Fruit fly (Drosophila melanogaster) whole organism, embryonic: ENCODE measurements around the gene CG11600.

Experiments
- Aef1 ChIP-seq: fragments of 200-800 bp; sonication (Bioruptor generic); IDR thresholded peaks from 3 replicates; pipeline ENCODE4 v1.3.6; 2022; ENCODE audit warnings: missing biosample characterization, missing genetic modification characterization
- Atf3 ChIP-seq: fragments of 200-800 bp; sonication (Bioruptor generic); optimal IDR thresholded peaks from 3 replicates; lab custom pipeline; 2016; ENCODE audit warnings: missing biosample characterization, missing genetic modification characterization
- Bdp1 ChIP-seq: fragments of 200-800 bp; sonication (Bioruptor generic); optimal IDR thresholded peaks from 3 replicates; lab custom pipeline; 2016; ENCODE audit warnings: missing biosample characterization, missing genetic modification characterization
- CG11085 ChIP-seq: fragments of 200-800 bp; sonication (Bioruptor generic); IDR thresholded peaks from 2 replicates; pipeline ENCODE4 v1.3.6; 2022; ENCODE audit warnings: missing biosample characterization, missing genetic modification characterization
- CG11247 ChIP-seq: fragments of 200-800 bp; sonication (Bioruptor generic); IDR thresholded peaks from 2 replicates; pipeline ENCODE4 v1.3.6; 2022; ENCODE audit warnings: missing biosample characterization, missing genetic modification characterization
- CG11560 ChIP-seq: fragments of 200-800 bp; sonication (Bioruptor generic); IDR thresholded peaks from 3 replicates; pipeline ENCODE4 v1.3.6; 2022; ENCODE audit warnings: missing biosample characterization, missing genetic modification characterization
- CG12219 ChIP-seq: fragments of 200-800 bp; sonication (Bioruptor generic); optimal IDR thresholded peaks from 3 replicates; lab custom pipeline; 2018; ENCODE audit warnings: missing biosample characterization, mild to moderate bottlenecking, missing genetic modification characterization
- CG14441 ChIP-seq: fragments of 200-800 bp; sonication (Bioruptor generic); IDR thresholded peaks from 2 replicates; pipeline ENCODE4 v1.3.6; 2022; ENCODE audit warnings: missing biosample characterization, missing genetic modification characterization
- CG14667 ChIP-seq: fragments of 200-800 bp; sonication (Bioruptor generic); IDR thresholded peaks from 2 replicates; pipeline ENCODE4 v1.3.6; 2022; ENCODE audit warnings: missing biosample characterization, missing genetic modification characterization
- CG1792 ChIP-seq: fragments of 200-800 bp; sonication (Bioruptor generic); optimal IDR thresholded peaks from 2 replicates; lab custom pipeline; 2016; ENCODE audit warnings: missing biosample characterization, missing genetic modification characterization
- CG18476 ChIP-seq: fragments of 200-800 bp; sonication (Bioruptor generic); optimal IDR thresholded peaks from 2 replicates; lab custom pipeline; 2016; ENCODE audit warnings: missing biosample characterization, mild to moderate bottlenecking, missing genetic modification characterization
- CG2889 ChIP-seq: fragments of 200-800 bp; sonication (Bioruptor generic); IDR thresholded peaks from 3 replicates; pipeline ENCODE4 v1.3.6; 2022; ENCODE audit warnings: missing biosample characterization, missing genetic modification characterization
- CG30431 ChIP-seq: fragments of 200-800 bp; sonication (Bioruptor generic); optimal IDR thresholded peaks from 2 replicates; lab custom pipeline; 2017; ENCODE audit warnings: missing biosample characterization, missing genetic modification characterization
- CG33213 ChIP-seq: fragments of 200-800 bp; sonication (Bioruptor generic); optimal IDR thresholded peaks from 3 replicates; lab custom pipeline; 2016; ENCODE audit warnings: missing biosample characterization, missing genetic modification characterization
- CG3407 ChIP-seq: fragments of 200-800 bp; sonication (Bioruptor generic); optimal IDR thresholded peaks from 2 replicates; lab custom pipeline; 2018; ENCODE audit warnings: missing biosample characterization, mild to moderate bottlenecking, missing genetic modification characterization
- CG34224 ChIP-seq: fragments of 200-800 bp; sonication (Bioruptor generic); IDR thresholded peaks from 3 replicates; pipeline ENCODE4 v1.3.6; 2022; ENCODE audit warnings: missing biosample characterization, missing genetic modification characterization; ENCODE audit not compliant: partially characterized antibody
- CG4404 ChIP-seq: fragments of 200-800 bp; sonication (Bioruptor generic); IDR thresholded peaks from 2 replicates; pipeline ENCODE4 v1.3.6; 2022; ENCODE audit warnings: missing biosample characterization, missing genetic modification characterization
- CG6254 ChIP-seq: fragments of 200-800 bp; sonication (Bioruptor generic); optimal IDR thresholded peaks from 3 replicates; lab custom pipeline; 2017; ENCODE audit warnings: mild to moderate bottlenecking, missing biosample characterization, missing genetic modification reagents, missing genetic modification characterization
- CG7963 ChIP-seq: fragments of 200-800 bp; sonication (Bioruptor generic); IDR thresholded peaks from 3 replicates; pipeline ENCODE4 v1.3.6; 2022; ENCODE audit warnings: missing biosample characterization, missing genetic modification characterization; ENCODE audit not compliant: partially characterized antibody
- CG8924 ChIP-seq: fragments of 200-800 bp; optimal IDR thresholded peaks from 3 replicates; lab custom pipeline; 2019; ENCODE audit warnings: missing biosample characterization, mild to moderate bottlenecking, missing genetic modification characterization, moderate library complexity
- CG9437 ChIP-seq: fragments of 200-800 bp; sonication (Bioruptor generic); optimal IDR thresholded peaks from 2 replicates; lab custom pipeline; 2018; ENCODE audit warnings: missing biosample characterization, mild to moderate bottlenecking, missing genetic modification characterization
- CTCF ChIP-seq: fragments of 200-800 bp; sonication (Bioruptor generic); optimal IDR thresholded peaks from 2 replicates; lab custom pipeline; 2017; ENCODE audit warnings: missing biosample characterization, mild to moderate bottlenecking, missing genetic modification characterization, moderate library complexity
- D19B ChIP-seq: fragments of 200-800 bp; sonication (Bioruptor generic); optimal IDR thresholded peaks from 2 replicates; lab custom pipeline; 2017; ENCODE audit warnings: missing biosample characterization, mild to moderate bottlenecking, missing genetic modification characterization
- Dp ChIP-seq: fragments of 200-800 bp; sonication (Bioruptor generic); optimal IDR thresholded peaks from 2 replicates; lab custom pipeline; 2018; ENCODE audit warnings: missing biosample characterization, mild to moderate bottlenecking, missing genetic modification characterization, moderate library complexity
- Fer1 ChIP-seq: fragments of 200-800 bp; sonication (Bioruptor generic); optimal IDR thresholded peaks from 2 replicates; lab custom pipeline; 2017; ENCODE audit warnings: missing biosample characterization, mild to moderate bottlenecking, missing genetic modification characterization
- Gsc ChIP-seq: fragments of 200-800 bp; sonication (Bioruptor generic); IDR thresholded peaks from 2 replicates; pipeline ENCODE4 v1.3.6; 2022; ENCODE audit warnings: missing biosample characterization, missing genetic modification characterization
- HLH3B ChIP-seq: fragments of 200-800 bp; sonication (Bioruptor generic); IDR thresholded peaks from 2 replicates; pipeline ENCODE4 v1.3.6; 2022; ENCODE audit warnings: missing biosample characterization, missing genetic modification characterization
- Hmr ChIP-seq: fragments of 200-800 bp; sonication (Bioruptor generic); optimal IDR thresholded peaks from 3 replicates; lab custom pipeline; 2017; ENCODE audit warnings: mild to moderate bottlenecking, missing biosample characterization, missing genetic modification reagents, missing genetic modification characterization
- Mad ChIP-seq: fragments of 200-800 bp; sonication (Bioruptor generic); optimal IDR thresholded peaks from 2 replicates; lab custom pipeline; 2016; ENCODE audit warnings: missing biosample characterization, missing genetic modification characterization
- Nf-YB ChIP-seq: fragments of 200-800 bp; sonication (Bioruptor generic); optimal IDR thresholded peaks from 3 replicates; lab custom pipeline; 2019; ENCODE audit warnings: missing biosample characterization, mild to moderate bottlenecking, missing genetic modification characterization, moderate library complexity
- bigmax ChIP-seq: fragments of 200-800 bp; sonication (Bioruptor generic); optimal IDR thresholded peaks from 2 replicates; lab custom pipeline; 2018; ENCODE audit warnings: missing biosample characterization, mild to moderate bottlenecking, missing genetic modification characterization
- croc ChIP-seq: fragments of 200-800 bp; sonication (Bioruptor generic); conservative IDR thresholded peaks from 3 replicates; pipeline ENCODE4 v1.3.6; 2022; ENCODE audit warnings: missing biosample characterization, missing genetic modification characterization
- crp ChIP-seq, 2 experiments: fragments of 200-800 bp; sonication (Bioruptor generic); optimal IDR thresholded peaks; 2 replicates in 1 of 2; 3 replicates in 1 of 2; lab custom pipeline; 2017; ENCODE audit warnings: missing biosample characterization in 2 of 2, missing genetic modification characterization in 2 of 2, mild to moderate bottlenecking in 1 of 2, moderate library complexity in 1 of 2
- da ChIP-seq: fragments of 200-800 bp; sonication (Bioruptor generic); optimal IDR thresholded peaks from 2 replicates; lab custom pipeline; 2016; ENCODE audit warnings: missing biosample characterization, missing genetic modification characterization
- dm ChIP-seq: fragments of 200-800 bp; sonication (Bioruptor generic); optimal IDR thresholded peaks from 3 replicates; lab custom pipeline; 2016; ENCODE audit warnings: missing biosample characterization, missing genetic modification characterization
- gcm2 ChIP-seq: fragments of 200-800 bp; sonication (Bioruptor generic); optimal IDR thresholded peaks from 2 replicates; lab custom pipeline; 2016; ENCODE audit warnings: missing biosample characterization, missing genetic modification characterization
- gfzf ChIP-seq: fragments of 200-800 bp; sonication (Bioruptor generic); optimal IDR thresholded peaks from 2 replicates; lab custom pipeline; 2016; ENCODE audit warnings: missing biosample characterization, mild to moderate bottlenecking, missing genetic modification characterization, moderate library complexity
- gsb ChIP-seq: fragments of 200-800 bp; sonication (Bioruptor generic); IDR thresholded peaks from 2 replicates; pipeline ENCODE4 v1.3.6; 2022; ENCODE audit warnings: missing biosample characterization, missing genetic modification characterization
- ham ChIP-seq: fragments of 200-800 bp; sonication (Bioruptor generic); IDR thresholded peaks from 2 replicates; pipeline ENCODE4 v1.3.6; 2022; ENCODE audit warnings: missing biosample characterization, missing genetic modification characterization
- her ChIP-seq: fragments of 200-800 bp; sonication (Bioruptor generic); optimal IDR thresholded peaks from 2 replicates; lab custom pipeline; 2016; ENCODE audit warnings: missing biosample characterization, missing genetic modification characterization
- ind ChIP-seq: fragments of 200-800 bp; sonication (Bioruptor generic); optimal IDR thresholded peaks from 3 replicates; lab custom pipeline; 2016; ENCODE audit warnings: missing biosample characterization, missing genetic modification characterization
- ken ChIP-seq: fragments of 200-800 bp; sonication (Bioruptor generic); IDR thresholded peaks from 3 replicates; pipeline ENCODE4 v1.3.6; 2022; ENCODE audit warnings: missing biosample characterization, missing genetic modification characterization
- mld ChIP-seq: fragments of 200-800 bp; sonication (Bioruptor generic); IDR thresholded peaks from 3 replicates; pipeline ENCODE4 v1.3.6; 2022; ENCODE audit warnings: missing biosample characterization, missing genetic modification characterization; ENCODE audit not compliant: partially characterized antibody
- otp ChIP-seq: fragments of 200-800 bp; sonication (Bioruptor generic); IDR thresholded peaks from 3 replicates; pipeline ENCODE4, ENCODE4 v1.3.6; 2022; ENCODE audit warnings: missing biosample characterization, missing genetic modification characterization
- ranshi ChIP-seq: fragments of 200-800 bp; sonication (Bioruptor generic); IDR thresholded peaks from 2 replicates; pipeline ENCODE4 v1.3.6; 2022; ENCODE audit warnings: missing biosample characterization, missing genetic modification characterization
- salm ChIP-seq: fragments of 200-800 bp; sonication (Bioruptor generic); optimal IDR thresholded peaks from 2 replicates; lab custom pipeline; 2018; ENCODE audit warnings: missing biosample characterization, mild to moderate bottlenecking, missing genetic modification characterization
- stc ChIP-seq: fragments of 200-800 bp; sonication (Bioruptor generic); IDR thresholded peaks from 2 replicates; pipeline ENCODE4 v1.3.6; 2022; ENCODE audit warnings: missing biosample characterization, missing genetic modification characterization
- unpg ChIP-seq: fragments of 200-800 bp; sonication (Bioruptor generic); optimal IDR thresholded peaks from 3 replicates; lab custom pipeline; 2018; ENCODE audit warnings: missing biosample characterization, mild to moderate bottlenecking, missing genetic modification characterization, moderate library complexity
- vvl ChIP-seq: fragments of 200-800 bp; sonication (Bioruptor generic); IDR thresholded peaks from 2 replicates; pipeline ENCODE4 v1.3.6; 2022; ENCODE audit warnings: missing biosample characterization, missing genetic modification characterization
- zf30C ChIP-seq: fragments of 200-800 bp; sonication (Bioruptor generic); optimal IDR thresholded peaks from 3 replicates; lab custom pipeline; 2018; ENCODE audit warnings: missing biosample characterization, mild to moderate bottlenecking, missing genetic modification characterization

Gene CG11600

dm6 chr3R:12653511-12654252 is 17.3 kb downstream of the CG11600 start (continued):
- peak; percentile 87 for TF ChIP-seq CG14441 (GFP tag; lab: Robert Waterston, UW)
- TF ChIP-seq mld (GFP tag; lab: Robert Waterston, UW): no peak
- peak; percentile 73 for TF ChIP-seq CG11560 (tag; lab: Robert Waterston, UW)
- peak; percentile 87 for TF ChIP-seq Aef1
- peak; percentile 79 for TF ChIP-seq CG8924 (tag; lab: Kevin White, UChicago)
- no peak for TF ChIP-seq zf30C (GFP tag; lab: Kevin White, UChicago)
- TF ChIP-seq CG11247 (GFP tag; lab: Robert Waterston, UW): peak; percentile 67
- peak; percentile 32 for TF ChIP-seq CG18476 (GFP tag; lab: Kevin White, UChicago)
- peak; percentile 65 for TF ChIP-seq CG6254 (GFP tag; lab: Kevin White, UChicago)
- TF ChIP-seq da (GFP tag; lab: Kevin White, UChicago): peak; percentile 6
- no peak for TF ChIP-seq gfzf (GFP tag; lab: Kevin White, UChicago)
- peak; percentile 62; the same call in 1 of the 3 replicates for TF ChIP-seq CG2889
- peak; percentile 63 for TF ChIP-seq Atf3 (GFP tag; lab: Kevin White, UChicago)
- peak; percentile 74 for TF ChIP-seq CG30431 (GFP tag; lab: Kevin White, UChicago)
- TF ChIP-seq vvl (GFP tag; lab: Robert Waterston, UW): peak; percentile 77
- TF ChIP-seq CG11085 (GFP tag; lab: Robert Waterston, UW): peak; percentile 60
- TF ChIP-seq Mad (GFP tag; lab: Kevin White, UChicago): peak; percentile 69
- TF ChIP-seq Hmr (GFP tag; lab: Kevin White, UChicago): peak; percentile 69
- TF ChIP-seq Bdp1 (GFP tag; lab: Kevin White, UChicago): peak; percentile 66
- TF ChIP-seq Gsc (GFP tag; lab: Robert Waterston, UW): peak; percentile 78
- TF ChIP-seq ind (GFP tag; lab: Kevin White, UChicago): peak; percentile 88
- TF ChIP-seq ranshi (GFP tag; lab: Robert Waterston, UW): peak; percentile 76
- TF ChIP-seq salm: peak; percentile 72
- TF ChIP-seq CG33213 (GFP tag; lab: Kevin White, UChicago): peak; percentile 64
- TF ChIP-seq croc: peak; percentile 77
- peak; percentile 79 for TF ChIP-seq ken (GFP tag; lab: Robert Waterston, UW)
- TF ChIP-seq bigmax (GFP tag; lab: Kevin White, UChicago): no peak
- peak; percentile 72 for TF ChIP-seq CG4404 (GFP tag; lab: Robert Waterston, UW)
- TF ChIP-seq D19B (GFP tag; lab: Kevin White, UChicago): peak; percentile 70
- peak; percentile 70 for TF ChIP-seq gsb
- peak; percentile 78 for TF ChIP-seq Fer1 (GFP tag; lab: Kevin White, UChicago)
- TF ChIP-seq crp (GFP tag; optimal IDR thresholded peaks at IDR 0.05; lab: Kevin White, UChicago): peak in 1 of 2 experiments; percentile 49
- peak; percentile 77 for TF ChIP-seq dm (GFP tag; lab: Kevin White, UChicago)
- peak; percentile 87 for TF ChIP-seq stc (GFP tag; lab: Robert Waterston, UW)
- peak; percentile 43 for TF ChIP-seq CTCF (GFP tag; lab: Kevin White, UChicago)
- peak; percentile 61; the same call in 1 of the 2 replicates for TF ChIP-seq ham (GFP tag; lab: Robert Waterston, UW)
- no peak for TF ChIP-seq CG7963
- TF ChIP-seq CG1792 (GFP tag; lab: Kevin White, UChicago): peak; percentile 17
- peak; percentile 36; the same call in 1 of the 3 replicates for TF ChIP-seq otp (GFP tag; lab: Robert Waterston, UW)
- peak; percentile 81 for TF ChIP-seq unpg (GFP tag; lab: Kevin White, UChicago)
- TF ChIP-seq Nf-YB (GFP tag; lab: Kevin White, UChicago): peak; percentile 54
- TF ChIP-seq her: peak; percentile 86
- peak; percentile 85 for TF ChIP-seq CG12219
- peak; percentile 56 for TF ChIP-seq gcm2
- TF ChIP-seq HLH3B (GFP tag; lab: Robert Waterston, UW): peak; percentile 79
- no peak for TF ChIP-seq Dp
- TF ChIP-seq CG14667 (GFP tag; lab: Robert Waterston, UW): peak; percentile 76
- peak; percentile 72 for TF ChIP-seq CG3407 (GFP tag; lab: Kevin White, UChicago)
- peak; percentile 17; the same call in 1 of the 3 replicates for TF ChIP-seq CG34224 (GFP tag; lab: Robert Waterston, UW)
- TF ChIP-seq CG9437 (GFP tag; lab: Kevin White, UChicago): peak; percentile 84
